Worm (Caenorhabditis elegans): ENCODE data around the gene C38C3.4.

DNA sequence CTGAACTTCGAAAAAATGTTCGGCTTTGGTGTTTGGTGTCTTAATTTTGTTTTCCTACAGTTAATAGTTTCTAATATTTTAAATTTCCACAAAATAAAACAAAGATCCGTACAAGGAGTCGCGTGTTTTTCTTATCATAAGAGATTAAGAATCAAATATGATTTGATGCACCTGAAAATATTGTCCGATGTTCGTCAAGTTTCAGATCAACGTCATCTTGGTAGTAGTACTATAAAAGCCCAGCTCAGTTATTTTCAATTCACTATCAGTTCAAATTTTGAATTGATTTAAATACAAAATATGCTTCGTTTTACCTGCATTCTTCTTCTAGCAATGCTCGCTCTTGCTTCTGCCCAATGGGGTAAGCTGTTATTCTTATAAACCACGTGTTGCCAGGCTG, 36.8 kb upstream of the C38C3.4 start, which contains the start of gene cnc-5:
- TF ChIP-seq nhr-179 (tag; optimal IDR thresholded peaks at IDR 0.05) = no peak
- TF ChIP-seq cebp-1 (GFP tag; IDR thresholded peaks at IDR 0.05) = no peak
- no peak for TF ChIP-seq cebp-1 (tag; optimal IDR thresholded peaks at IDR 0.05)
- no peak for TF ChIP-seq snpc-4 (GFP tag; optimal IDR thresholded peaks at IDR 0.05)
- TF ChIP-seq snpc-4 (tag; optimal IDR thresholded peaks at IDR 0.05) = no peak
- TF ChIP-seq die-1 (tag; optimal IDR thresholded peaks at IDR 0.05) = no peak
- TF ChIP-seq madf-6 (GFP tag; IDR thresholded peaks at IDR 0.05) = no peak
- no peak for TF ChIP-seq C06A6.2 (GFP tag; conservative IDR thresholded peaks at IDR 0.05)
- no peak for TF ChIP-seq unc-130 (GFP tag; optimal IDR thresholded peaks at IDR 0.05)

All from whole organism, young adult.